Worm (Caenorhabditis elegans): Measurements from ENCODE around the gene F49C12.4.

DNA sequence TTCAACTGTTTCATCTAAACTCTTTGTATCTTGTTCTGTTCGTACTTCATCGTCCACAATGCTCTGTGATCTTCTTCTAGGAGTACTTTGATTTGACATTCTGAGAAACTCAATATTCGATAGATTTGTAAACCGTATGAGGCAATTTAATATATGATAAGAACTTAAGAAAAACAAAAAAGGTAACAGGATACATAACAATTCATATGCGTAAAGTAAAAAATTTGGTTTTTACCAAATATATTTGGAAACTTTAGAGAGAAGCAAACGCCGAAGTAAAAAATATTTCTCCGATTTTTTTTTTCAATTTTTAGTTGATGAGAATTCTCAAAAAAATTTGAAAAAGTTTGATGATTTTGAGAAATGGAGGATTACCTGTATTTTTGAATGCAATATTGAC, 37.4 kb downstream of the F49C12.4 start, which contains the start of gene Y11D7A.19:
- TF ChIP-seq ztf-29 (GFP tag; IDR thresholded peaks at IDR 0.05) (no peak), ztf-23 (GFP tag; IDR thresholded peaks at IDR 0.05) (no peak), T22C8.4 (GFP tag; IDR thresholded peaks at IDR 0.05) (no peak), klf-2 (GFP tag; conservative IDR thresholded peaks at IDR 0.05) (no peak), med-1 (GFP tag; optimal IDR thresholded peaks at IDR 0.05; ENCODE audit: insufficient read depth) (no peak), ref-1 (GFP tag; conservative IDR thresholded peaks at IDR 0.05) (no peak), tab-1 (GFP tag; IDR thresholded peaks at IDR 0.05) (no peak)

Measured in whole organism, midembryonic.